Fruit fly (Drosophila melanogaster): ENCODE data around the gene Ten-a.
A peak's percentile ranks its signal among the peaks of the same experiment; 100 is the strongest.

Gene Ten-a

DNA sequence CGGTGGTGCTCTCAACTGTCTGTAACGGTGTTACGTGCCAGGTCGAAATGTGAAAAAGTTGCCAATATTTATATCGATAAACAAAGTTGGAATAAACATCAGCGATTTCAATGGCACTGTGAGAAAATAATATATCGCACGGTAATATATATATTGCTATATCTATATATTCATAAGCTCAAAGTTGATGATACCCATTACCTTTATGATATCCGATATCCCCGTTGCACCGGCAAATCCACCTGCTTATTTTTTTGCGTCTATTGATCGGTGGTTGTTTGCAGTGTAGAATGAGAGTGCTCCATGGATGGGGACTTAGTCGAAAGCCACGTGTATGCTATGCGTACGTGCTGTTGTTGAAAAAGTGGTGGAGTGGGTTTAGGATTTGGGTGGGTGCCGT lies 197.5 kb downstream of the Ten-a start (continued):
- TF ChIP-seq CG2712 (tag; optimal IDR thresholded peaks at IDR 0.05) (peak; percentile 51), br (optimal IDR thresholded peaks at IDR 0.05) (no peak), Dip2 (GFP tag; IDR thresholded peaks at IDR 0.05) (no peak), zen2 (GFP tag; IDR thresholded peaks at IDR 0.05; ENCODE audit: partially characterized antibody) (no peak), trem (tag; optimal IDR thresholded peaks at IDR 0.05) (no peak), CG9727 (GFP tag; optimal IDR thresholded peaks at IDR 0.05) (peak; percentile 25), CG5180 (GFP tag; optimal IDR thresholded peaks at IDR 0.05) (no peak), CG1603 (tag; optimal IDR thresholded peaks at IDR 0.05) (peak; percentile 75), Fer1 (GFP tag; optimal IDR thresholded peaks at IDR 0.05) (peak; percentile 48), CG11398 (GFP tag; optimal IDR thresholded peaks at IDR 0.05) (no peak), z (GFP tag; IDR thresholded peaks at IDR 0.05) (no peak), ems (GFP tag; optimal IDR thresholded peaks at IDR 0.05) (peak; percentile 25), ara (GFP tag; IDR thresholded peaks at IDR 0.05) (peak; percentile 45; the same call in 1 of the 2 replicates), Sry-β (GFP tag; optimal IDR thresholded peaks at IDR 0.05) (no peak), Usf (GFP tag; optimal IDR thresholded peaks at IDR 0.05) (no peak), CG7745 (tag; optimal IDR thresholded peaks at IDR 0.05) (no peak), CG15696 (tag; optimal IDR thresholded peaks at IDR 0.05) (no peak), Xbp1 (GFP tag; optimal IDR thresholded peaks at IDR 0.05) (peak; percentile 23), CG16813 (GFP tag; IDR thresholded peaks at IDR 0.05; ENCODE audit: partially characterized antibody) (no peak), chn (GFP tag; optimal IDR thresholded peaks at IDR 0.05) (peak; percentile 0), ind (GFP tag; optimal IDR thresholded peaks at IDR 0.05) (peak; percentile 14), CG16863 (GFP tag; optimal IDR thresholded peaks at IDR 0.05) (no peak), Xrp1 (GFP tag; IDR thresholded peaks at IDR 0.05) (peak; percentile 50; the same call in 1 of the 2 replicates), otp (GFP tag; IDR thresholded peaks at IDR 0.05) (0 out of 3 replicates have a peak, but pooled peaks have one; percentile 40), eve (GFP tag; optimal IDR thresholded peaks at IDR 0.05) (no peak), B-H1 (GFP tag; IDR thresholded peaks at IDR 0.05) (no peak; the same call in 2 of the 3 replicates), CG1602 (GFP tag; optimal IDR thresholded peaks at IDR 0.05) (no peak), dysf (GFP tag; IDR thresholded peaks at IDR 0.05) (peak; percentile 58; the same call in 2 of the 3 replicates), Bteb2 (GFP tag; optimal IDR thresholded peaks at IDR 0.05) (no peak), Blimp-1 (GFP tag; optimal IDR thresholded peaks at IDR 0.05) (peak; percentile 51), CG15514 (GFP tag; optimal IDR thresholded peaks at IDR 0.05) (peak; percentile 21), hb (GFP tag; IDR thresholded peaks at IDR 0.05; ENCODE audit: partially characterized antibody) (no peak), CG33213 (GFP tag; optimal IDR thresholded peaks at IDR 0.05) (no peak), sna (GFP tag; IDR thresholded peaks at IDR 0.05; ENCODE audit: partially characterized antibody) (no peak), CG34224 (GFP tag; IDR thresholded peaks at IDR 0.05; ENCODE audit: partially characterized antibody) (no peak), CG11085 (GFP tag; IDR thresholded peaks at IDR 0.05) (no peak), CG17328 (GFP tag; IDR thresholded peaks at IDR 0.05) (peak; percentile 52; the same call in 1 of the 2 replicates), danr (GFP tag; IDR thresholded peaks at IDR 0.05) (no peak), lmd (GFP tag; IDR thresholded peaks at IDR 0.05) (peak; percentile 42; the same call in 1 of the 2 replicates), Atf3 (GFP tag; optimal IDR thresholded peaks at IDR 0.05) (no peak), Ptx1 (GFP tag; IDR thresholded peaks at IDR 0.05) (peak; percentile 36; the same call in 1 of the 2 replicates), CG9215 (GFP tag; IDR thresholded peaks at IDR 0.05) (no peak), Dfd (GFP tag; optimal IDR thresholded peaks at IDR 0.05) (no peak), inv (GFP tag; IDR thresholded peaks at IDR 0.05; ENCODE audit: partially characterized antibody) (no peak), YL-1 (GFP tag; optimal IDR thresholded peaks at IDR 0.05) (no peak), gro (GFP tag; optimal IDR thresholded peaks at IDR 0.05) (no peak), gcm2 (GFP tag; optimal IDR thresholded peaks at IDR 0.05) (no peak), bcd (GFP tag; optimal IDR thresholded peaks at IDR 0.05) (peak; percentile 35), Scr (GFP tag; IDR thresholded peaks at IDR 0.05; ENCODE audit: partially characterized antibody) (no peak), CG11695 (GFP tag; IDR thresholded peaks at IDR 0.05) (0 out of 3 replicates have a peak, but pooled peaks have one; percentile 20), Fer3 (tag; optimal IDR thresholded peaks at IDR 0.05) (peak; percentile 41)
